Worm (Caenorhabditis elegans): ENCODE measurements around the gene npr-35.

DNA sequence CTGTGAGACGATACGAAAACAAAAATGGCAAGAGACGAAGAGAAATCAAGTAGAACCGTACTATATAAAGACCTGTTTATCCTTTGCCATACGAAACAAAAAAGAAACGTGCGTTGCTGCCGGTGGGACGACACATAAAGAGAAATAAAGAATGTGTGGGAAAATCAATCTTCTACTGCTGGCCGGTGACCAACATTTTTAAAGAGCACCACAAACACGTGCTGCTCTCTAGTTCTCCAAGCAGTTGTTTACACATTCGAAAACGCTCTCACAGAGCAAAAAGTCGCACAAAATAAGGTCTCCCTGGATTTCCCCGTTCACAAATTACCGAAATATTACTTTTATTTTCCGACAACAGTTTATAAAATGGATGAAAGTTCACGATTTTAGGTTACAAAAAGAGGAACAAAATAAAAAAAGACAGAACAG, 45.9 kb downstream of the npr-35 start, which contains the start of gene imp-3:
- TF ChIP-seq irx-1 (tag; optimal IDR thresholded peaks at IDR 0.05) = peak; percentile 18
- peak; percentile 55 to 60 for TF ChIP-seq lsy-2 (tag; optimal IDR thresholded peaks at IDR 0.05)
- no peak for TF ChIP-seq fkh-10 (GFP tag; optimal IDR thresholded peaks at IDR 0.05)
- no peak for TF ChIP-seq isw-1 (GFP tag; IDR thresholded peaks at IDR 0.05)
- TF ChIP-seq skn-1 (tag; optimal IDR thresholded peaks at IDR 0.05) = no peak
- no peak for TF ChIP-seq efl-3 (GFP tag; optimal IDR thresholded peaks at IDR 0.05)

All from whole organism, L1 larva.